Worm (Caenorhabditis elegans) whole organism, young adult: ENCODE data around the gene cbp-1.

ENCODE experiments used
- C06A6.2 ChIP-seq: fragments of 200-800 bp; sonication (Bioruptor generic); conservative IDR thresholded peaks from 2 replicates; pipeline ENCODE4 v1.3.6; 2022; ENCODE audit warnings: missing genetic modification characterization, missing compliant biosample characterization
- F55B11.4 ChIP-seq: sonication (generic microtip); optimal IDR thresholded peaks from 2 replicates; lab custom pipeline; 2016; ENCODE audit warnings: missing compliant biosample characterization, missing genetic modification characterization, borderline replicate concordance; ENCODE audit not compliant: insufficient read depth
- lir-1 ChIP-seq: fragments of 200-800 bp; sonication (Bioruptor generic); conservative IDR thresholded peaks from 2 replicates; pipeline ENCODE4 v1.3.6; 2022; ENCODE audit warnings: missing genetic modification reagents, missing genetic modification characterization, missing compliant biosample characterization
- pha-4 ChIP-seq: fragments of 150-350 bp; sonication (generic microtip); optimal IDR thresholded peaks from 2 replicates; lab custom pipeline; 2014; ENCODE audit warnings: missing biosample characterization, missing genetic modification reagents, missing genetic modification characterization

DNA sequence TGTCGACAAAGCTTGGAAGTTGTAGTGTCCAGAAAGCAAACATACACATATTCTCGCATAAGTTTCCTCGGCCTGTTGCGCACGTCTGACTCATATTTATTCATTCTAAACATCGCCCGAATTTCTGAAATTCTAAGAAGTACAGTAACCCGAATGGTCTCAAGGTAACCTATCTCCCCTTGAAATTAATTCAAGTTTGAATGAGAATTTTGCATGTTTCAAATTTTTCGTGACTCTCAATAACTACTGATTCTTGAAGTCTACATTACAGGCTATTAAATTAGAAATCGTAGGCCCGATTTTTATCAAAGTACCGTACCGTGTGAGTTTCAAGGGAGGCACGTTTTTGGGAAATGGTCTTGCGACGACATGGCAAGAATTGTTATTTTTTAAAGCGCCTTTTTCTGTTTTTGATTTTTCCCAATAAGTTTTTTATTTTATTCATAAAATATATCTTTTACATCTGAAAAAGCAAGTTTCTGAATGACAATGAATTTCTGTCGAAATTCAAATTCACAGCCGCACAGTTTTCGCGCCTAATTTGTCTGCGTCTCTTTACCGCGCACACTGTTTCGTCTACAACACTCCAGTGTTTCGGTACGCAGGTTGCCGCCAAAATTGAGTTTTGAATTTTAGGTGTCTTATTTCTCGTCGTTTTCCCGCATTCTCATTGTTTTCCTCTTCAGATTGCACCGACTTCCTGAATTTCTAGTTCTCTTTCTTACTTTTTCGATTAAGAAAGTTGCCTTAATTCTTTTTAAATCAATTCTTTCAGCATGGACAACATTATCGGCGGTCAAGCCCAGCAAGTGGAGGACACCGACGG is 27.5 kb downstream of the cbp-1 start, which contains the start of the genes R10E11.9 and mcm-6:
- TF ChIP-seq lir-1 (GFP tag; lab: Robert Waterston, UW) (no peak), F55B11.4 (tag; lab: Kevin White, UChicago) (no peak), C06A6.2 (GFP tag; lab: Robert Waterston, UW) (no peak), pha-4 (tag; lab: Kevin White, UChicago) (no peak)
